Worm (Caenorhabditis elegans) whole organism, early embryonic: ENCODE data around the gene CD4.8.

Experiments
- B0310.2 ChIP-seq: sonication (generic microtip); optimal IDR thresholded peaks from 2 replicates; lab custom pipeline; 2016; ENCODE audit warnings: mild to moderate bottlenecking, missing genetic modification characterization, missing compliant biosample characterization
- F13C5.2 ChIP-seq: sonication (generic microtip); optimal IDR thresholded peaks from 2 replicates; lab custom pipeline; 2017; ENCODE audit warnings: mild to moderate bottlenecking, missing genetic modification characterization, inconsistent platforms, missing compliant biosample characterization
- ama-1 ChIP-seq: fragments of 150-350 bp; optimal IDR thresholded peaks from 2 replicates; lab custom pipeline; 2014
- ceh-36 ChIP-seq: sonication (generic microtip); optimal IDR thresholded peaks from 2 replicates; lab custom pipeline; 2016; ENCODE audit warnings: missing genetic modification characterization, inconsistent platforms, missing compliant biosample characterization
- sea-1 ChIP-seq: fragments of 200-800 bp; sonication (Bioruptor generic); conservative IDR thresholded peaks from 2 replicates; pipeline ENCODE4 v1.3.6; 2022; ENCODE audit warnings: missing genetic modification characterization, missing compliant biosample characterization

DNA sequence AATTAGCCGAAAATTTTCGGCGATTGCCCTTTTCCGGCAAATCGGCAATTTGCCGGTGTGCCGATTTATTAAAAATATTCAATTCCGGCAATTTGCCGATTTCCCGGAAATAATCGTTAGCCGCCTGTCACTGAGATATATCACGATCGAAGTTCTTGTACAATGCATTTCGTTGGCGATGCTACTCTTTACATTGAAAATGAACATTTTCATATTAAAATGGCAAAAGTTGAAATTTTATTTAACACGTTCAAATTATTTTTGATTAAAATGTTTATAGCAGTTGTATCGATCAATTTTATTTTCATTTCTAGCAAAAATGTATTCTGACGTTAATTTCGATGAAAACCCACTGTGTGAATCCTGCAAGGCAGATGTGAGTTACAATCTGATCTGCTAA, 13.6 kb upstream of the CD4.8 start, which contains the start of gene M03E7.3:
- TF ChIP-seq F13C5.2 (tag; lab: Kevin White, UChicago) (no peak), sea-1 (GFP tag; lab: Robert Waterston, UW) (no peak), ceh-36 (no peak), B0310.2 (tag; lab: Kevin White, UChicago) (no peak), ama-1 (lab: Kevin White, UChicago) (no peak)
